Worm (Caenorhabditis elegans) whole organism, L3 larva: ENCODE measurements around the gene C13A10.1.

ENCODE experiments used
- R02D3.7 ChIP-seq: fragments of 150-350 bp; optimal IDR thresholded peaks from 2 replicates; lab custom pipeline; 2014; ENCODE audit warnings: missing biosample characterization, missing genetic modification characterization
- egl-27 ChIP-seq: sonication (generic microtip); optimal IDR thresholded peaks from 4 replicates; lab custom pipeline; 2017; ENCODE audit warnings: missing biosample characterization, missing genetic modification reagents, missing genetic modification characterization
- egl-5 ChIP-seq: fragments of 150-350 bp; optimal IDR thresholded peaks from 2 replicates; lab custom pipeline; 2017; ENCODE audit warnings: missing biosample characterization, missing genetic modification reagents, missing genetic modification characterization, inconsistent platforms
- elt-2 ChIP-seq: sonication (generic microtip); optimal IDR thresholded peaks from 2 replicates; lab custom pipeline; 2016; ENCODE audit warnings: missing genetic modification reagents, mild to moderate bottlenecking, missing genetic modification characterization, missing compliant biosample characterization
- fos-1 ChIP-seq: fragments of 150-350 bp; optimal IDR thresholded peaks from 2 replicates; lab custom pipeline; 2014; ENCODE audit warnings: missing biosample characterization, missing genetic modification characterization
- lin-39 ChIP-seq: fragments of 150-350 bp; optimal IDR thresholded peaks from 2 replicates; lab custom pipeline; 2018; ENCODE audit warnings: missing biosample characterization, missing genetic modification reagents, missing genetic modification characterization
- mdl-1 ChIP-seq: fragments of 150-350 bp; optimal IDR thresholded peaks from 2 replicates; lab custom pipeline; 2014; ENCODE audit warnings: missing biosample characterization, missing genetic modification characterization
- nhr-12 ChIP-seq: fragments of 150-350 bp; optimal IDR thresholded peaks from 2 replicates; lab custom pipeline; 2014; ENCODE audit warnings: missing biosample characterization, missing genetic modification characterization
- nhr-237 ChIP-seq: fragments of 150-350 bp; optimal IDR thresholded peaks from 2 replicates; lab custom pipeline; 2014; ENCODE audit warnings: missing biosample characterization, missing genetic modification characterization
- skn-1 ChIP-seq: fragments of 150-350 bp; optimal IDR thresholded peaks from 2 replicates; lab custom pipeline; 2014; ENCODE audit warnings: missing biosample characterization, missing genetic modification characterization
- unc-62 ChIP-seq: fragments of 150-350 bp; sonication (generic microtip); optimal IDR thresholded peaks from 4 replicates; lab custom pipeline; 2014; ENCODE audit warnings: missing biosample characterization, missing genetic modification reagents, missing genetic modification characterization
- zag-1 ChIP-seq: fragments of 150-350 bp; optimal IDR thresholded peaks from 2 replicates; lab custom pipeline; 2014; ENCODE audit warnings: missing biosample characterization, missing genetic modification characterization

- no peak for TF ChIP-seq elt-2
- TF ChIP-seq lin-39 (tag; lab: Kevin White, UChicago): no peak
- TF ChIP-seq nhr-12 (tag; lab: Kevin White, UChicago): no peak
- TF ChIP-seq egl-5: peak; percentile 55
- no peak for TF ChIP-seq mdl-1 (tag; lab: Kevin White, UChicago)
- TF ChIP-seq zag-1 (tag; lab: Kevin White, UChicago): no peak
- TF ChIP-seq unc-62 (GFP tag; lab: Kevin White, UChicago): no peak
- TF ChIP-seq egl-27: no peak
- no peak for TF ChIP-seq fos-1
- TF ChIP-seq nhr-237 (tag; lab: Kevin White, UChicago): no peak
- no peak for TF ChIP-seq R02D3.7 (tag; lab: Kevin White, UChicago)
- TF ChIP-seq skn-1: no peak
These were observed 20.2 kb upstream of the C13A10.1 start for ce11 chrII:1375627-1376026.
